Worm (Caenorhabditis elegans) whole organism, L3 larva: Measurements from ENCODE around the gene tnc-2.

Source experiments
- aly-2 ChIP-seq: fragments of 150-350 bp; optimal IDR thresholded peaks from 2 replicates; lab custom pipeline; 2014; ENCODE audit warnings: missing biosample characterization, missing genetic modification characterization
- ama-1 ChIP-seq: fragments of 150-350 bp; optimal IDR thresholded peaks from 2 replicates; lab custom pipeline; 2018
- ceh-16 ChIP-seq: sonication (generic microtip); optimal IDR thresholded peaks from 2 replicates; lab custom pipeline; 2017; ENCODE audit warnings: missing biosample characterization, missing genetic modification characterization
- ceh-28 ChIP-seq: fragments of 150-350 bp; optimal IDR thresholded peaks from 2 replicates; lab custom pipeline; 2014; ENCODE audit warnings: missing biosample characterization, missing genetic modification reagents, missing genetic modification characterization
- ceh-82 ChIP-seq: fragments of 150-350 bp; optimal IDR thresholded peaks from 2 replicates; lab custom pipeline; 2014; ENCODE audit warnings: missing biosample characterization, missing genetic modification characterization
- ceh-9 ChIP-seq: sonication (generic microtip); optimal IDR thresholded peaks from 2 replicates; lab custom pipeline; 2018; ENCODE audit warnings: missing biosample characterization, missing genetic modification characterization
- egl-27 ChIP-seq: sonication (generic microtip); optimal IDR thresholded peaks from 4 replicates; lab custom pipeline; 2017; ENCODE audit warnings: missing biosample characterization, missing genetic modification reagents, missing genetic modification characterization
- egl-5 ChIP-seq: fragments of 150-350 bp; optimal IDR thresholded peaks from 2 replicates; lab custom pipeline; 2017; ENCODE audit warnings: missing biosample characterization, missing genetic modification reagents, missing genetic modification characterization, inconsistent platforms
- elt-1 ChIP-seq: fragments of 150-350 bp; optimal IDR thresholded peaks from 2 replicates; lab custom pipeline; 2014; ENCODE audit warnings: missing biosample characterization, missing genetic modification characterization
- elt-2 ChIP-seq: sonication (generic microtip); optimal IDR thresholded peaks from 2 replicates; lab custom pipeline; 2016; ENCODE audit warnings: missing genetic modification reagents, mild to moderate bottlenecking, missing genetic modification characterization, missing compliant biosample characterization
- elt-3 ChIP-seq, 3 experiments: fragments of 150-350 bp in 1 of 3; sonication (generic microtip) in 2 of 3; optimal IDR thresholded peaks; 2 replicates in 2 of 3; 4 replicates in 1 of 3; lab custom pipeline; 2014 to 2017; ENCODE audit warnings: missing biosample characterization in 3 of 3, missing genetic modification characterization in 3 of 3
- eor-1 ChIP-seq, 2 experiments: fragments of 150-350 bp; optimal IDR thresholded peaks; 2 replicates each; lab custom pipeline; 2014 to 2018; ENCODE audit warnings: missing biosample characterization in 2 of 2, missing genetic modification characterization in 2 of 2
- fkh-10 ChIP-seq: sonication (generic microtip); optimal IDR thresholded peaks from 2 replicates; lab custom pipeline; 2017; ENCODE audit warnings: missing biosample characterization, missing genetic modification reagents, missing genetic modification characterization
- hmg-11 ChIP-seq: sonication (generic microtip); optimal IDR thresholded peaks from 2 replicates; lab custom pipeline; 2016; ENCODE audit warnings: missing genetic modification characterization, missing compliant biosample characterization
- jun-1 ChIP-seq: fragments of 150-350 bp; optimal IDR thresholded peaks from 2 replicates; lab custom pipeline; 2014; ENCODE audit warnings: missing biosample characterization, missing genetic modification reagents, missing genetic modification characterization
- lin-15B ChIP-seq: fragments of 150-350 bp; optimal IDR thresholded peaks from 2 replicates; lab custom pipeline; 2014; ENCODE audit warnings: missing biosample characterization, missing genetic modification characterization
- lin-39 ChIP-seq: fragments of 150-350 bp; optimal IDR thresholded peaks from 2 replicates; lab custom pipeline; 2018; ENCODE audit warnings: missing biosample characterization, missing genetic modification reagents, missing genetic modification characterization
- lsy-12 ChIP-seq: sonication (generic microtip); optimal IDR thresholded peaks from 2 replicates; lab custom pipeline; 2016; ENCODE audit warnings: mild to moderate bottlenecking, missing genetic modification characterization, missing compliant biosample characterization
- mdl-1 ChIP-seq: fragments of 150-350 bp; optimal IDR thresholded peaks from 2 replicates; lab custom pipeline; 2014; ENCODE audit warnings: missing biosample characterization, missing genetic modification characterization
- mml-1 ChIP-seq: fragments of 150-350 bp; sonication (generic microtip); optimal IDR thresholded peaks from 3 replicates; lab custom pipeline; 2014; ENCODE audit warnings: missing biosample characterization, missing genetic modification characterization
- nfya-1 ChIP-seq: sonication (generic microtip); optimal IDR thresholded peaks from 2 replicates; lab custom pipeline; 2017; ENCODE audit warnings: missing genetic modification characterization, mild to moderate bottlenecking, missing compliant biosample characterization, antibody characterized with exemption, moderate library complexity; ENCODE audit not compliant: insufficient read depth
- nhr-11 ChIP-seq: fragments of 150-350 bp; optimal IDR thresholded peaks from 2 replicates; lab custom pipeline; 2014; ENCODE audit warnings: missing biosample characterization, missing genetic modification characterization
- nhr-12 ChIP-seq: fragments of 150-350 bp; optimal IDR thresholded peaks from 2 replicates; lab custom pipeline; 2014; ENCODE audit warnings: missing biosample characterization, missing genetic modification characterization
- nhr-23 ChIP-seq: fragments of 150-350 bp; optimal IDR thresholded peaks from 2 replicates; lab custom pipeline; 2014; ENCODE audit warnings: missing biosample characterization, missing genetic modification reagents, missing genetic modification characterization
- nhr-237 ChIP-seq: fragments of 150-350 bp; optimal IDR thresholded peaks from 2 replicates; lab custom pipeline; 2014; ENCODE audit warnings: missing biosample characterization, missing genetic modification characterization
- nhr-25 ChIP-seq: sonication (generic microtip); optimal IDR thresholded peaks from 2 replicates; lab custom pipeline; 2017; ENCODE audit warnings: missing biosample characterization, missing genetic modification characterization
- nhr-28 ChIP-seq: fragments of 150-350 bp; optimal IDR thresholded peaks from 2 replicates; lab custom pipeline; 2014; ENCODE audit warnings: missing biosample characterization, missing genetic modification characterization
- nhr-43 ChIP-seq: sonication (generic microtip); optimal IDR thresholded peaks from 2 replicates; lab custom pipeline; 2016; ENCODE audit warnings: mild to moderate bottlenecking, missing genetic modification characterization, missing compliant biosample characterization; ENCODE audit not compliant: poor library complexity, severe bottlenecking
- nhr-67 ChIP-seq: fragments of 150-350 bp; optimal IDR thresholded peaks from 2 replicates; lab custom pipeline; 2014; ENCODE audit warnings: missing biosample characterization, missing genetic modification characterization
- nhr-77 ChIP-seq: fragments of 150-350 bp; optimal IDR thresholded peaks from 2 replicates; lab custom pipeline; 2014; ENCODE audit warnings: missing biosample characterization, missing genetic modification characterization
- pqm-1 ChIP-seq: fragments of 150-350 bp; optimal IDR thresholded peaks from 2 replicates; lab custom pipeline; 2017; ENCODE audit warnings: missing biosample characterization, missing genetic modification characterization, inconsistent platforms
- sea-2 ChIP-seq: fragments of 150-350 bp; sonication (generic microtip); optimal IDR thresholded peaks from 4 replicates; lab custom pipeline; 2014; ENCODE audit warnings: missing biosample characterization, missing genetic modification reagents, missing genetic modification characterization
- skn-1 ChIP-seq: fragments of 150-350 bp; optimal IDR thresholded peaks from 2 replicates; lab custom pipeline; 2014; ENCODE audit warnings: missing biosample characterization, missing genetic modification characterization
- snpc-4 ChIP-seq: fragments of 150-350 bp; optimal IDR thresholded peaks from 2 replicates; lab custom pipeline; 2014; ENCODE audit warnings: missing biosample characterization, missing genetic modification characterization
- tbx-2 ChIP-seq: sonication (generic microtip); optimal IDR thresholded peaks from 2 replicates; lab custom pipeline; 2016; ENCODE audit warnings: mild to moderate bottlenecking, missing genetic modification characterization, missing compliant biosample characterization
- unc-39 ChIP-seq: sonication (generic microtip); optimal IDR thresholded peaks from 4 replicates; lab custom pipeline; 2017; ENCODE audit warnings: missing biosample characterization, missing genetic modification characterization
- unc-62 ChIP-seq: fragments of 150-350 bp; sonication (generic microtip); optimal IDR thresholded peaks from 4 replicates; lab custom pipeline; 2014; ENCODE audit warnings: missing biosample characterization, missing genetic modification reagents, missing genetic modification characterization
- zag-1 ChIP-seq: fragments of 150-350 bp; optimal IDR thresholded peaks from 2 replicates; lab custom pipeline; 2014; ENCODE audit warnings: missing biosample characterization, missing genetic modification characterization
- ztf-11 ChIP-seq: fragments of 150-350 bp; optimal IDR thresholded peaks from 2 replicates; lab custom pipeline; 2014; ENCODE audit warnings: missing biosample characterization, missing genetic modification characterization

The tnc-2 gene

ce11 chrII:10466552-10466951 lies at the start of gene tnc-2:
tnc-2 (plus strand) TSS chrII:10466852.
- TF ChIP-seq lin-39 (no peak), eor-1 (tag; optimal IDR thresholded peaks at IDR 0.05; lab: Kevin White, UChicago) (no peak), nhr-67 (tag; lab: Kevin White, UChicago) (no peak), egl-27 (tag; lab: Kevin White, UChicago) (no peak), pqm-1 (tag; lab: Kevin White, UChicago) (no peak), elt-3 (tag; optimal IDR thresholded peaks at IDR 0.05; lab: Kevin White, UChicago) (no peak), snpc-4 (no peak), tbx-2 (no peak), ceh-16 (tag; lab: Kevin White, UChicago) (no peak), ama-1 (no peak), nhr-12 (no peak), nhr-28 (tag; lab: Kevin White, UChicago) (no peak), egl-5 (no peak), nfya-1 (tag; lab: Kevin White, UChicago) (no peak), nhr-237 (tag; lab: Kevin White, UChicago) (no peak), zag-1 (tag; lab: Kevin White, UChicago) (no peak)

ce11 chrII:10421941-10422340 lies 44.7 kb upstream of the tnc-2 start, which contains the start of gene frpr-21:
frpr-21 (minus strand) TSS chrII:10422041.
- TF ChIP-seq eor-1 (tag; optimal IDR thresholded peaks at IDR 0.05; lab: Kevin White, UChicago): no peak
- TF ChIP-seq mml-1 (tag; lab: Kevin White, UChicago): no peak
- no peak for TF ChIP-seq elt-1 (tag; lab: Kevin White, UChicago)
- no peak for TF ChIP-seq nhr-237 (tag; lab: Kevin White, UChicago)
- no peak for TF ChIP-seq elt-3 (tag; optimal IDR thresholded peaks at IDR 0.05; lab: Kevin White, UChicago)
- no peak for TF ChIP-seq nhr-23 (tag; lab: Kevin White, UChicago)
- no peak for TF ChIP-seq fkh-10 (GFP tag; lab: Kevin White, UChicago)
- no peak for TF ChIP-seq tbx-2
- no peak for TF ChIP-seq ceh-28
- no peak for TF ChIP-seq jun-1 (tag; lab: Kevin White, UChicago)
- no peak for TF ChIP-seq ceh-82
- no peak for TF ChIP-seq zag-1 (tag; lab: Kevin White, UChicago)
- TF ChIP-seq egl-5: no peak
- no peak for TF ChIP-seq elt-2 (tag; lab: Kevin White, UChicago)
- no peak for TF ChIP-seq nhr-12
- no peak for TF ChIP-seq nhr-77 (tag; lab: Kevin White, UChicago)
- TF ChIP-seq nhr-43 (tag; lab: Kevin White, UChicago): no peak
- TF ChIP-seq lsy-12 (tag; lab: Kevin White, UChicago): no peak

- TF ChIP-seq skn-1 (tag; lab: Kevin White, UChicago) (no peak), ceh-16 (tag; lab: Kevin White, UChicago) (no peak), ceh-9 (no peak), egl-5 (no peak), eor-1 (tag; optimal IDR thresholded peaks at IDR 0.05; lab: Kevin White, UChicago) (no peak)
Observed at ce11 chrII:10435836-10436235, 30.8 kb upstream of the tnc-2 start, which contains the start of gene cut-4. cut-4 (plus strand) TSS chrII:10436136.

- TF ChIP-seq unc-39 (tag; lab: Kevin White, UChicago) (no peak), nhr-43 (tag; lab: Kevin White, UChicago) (no peak), mdl-1 (tag; lab: Kevin White, UChicago) (no peak), jun-1 (tag; lab: Kevin White, UChicago) (no peak), lin-15B (tag; lab: Kevin White, UChicago) (no peak), nhr-11 (tag; lab: Kevin White, UChicago) (no peak), nhr-23 (tag; lab: Kevin White, UChicago) (no peak), nhr-25 (tag; lab: Kevin White, UChicago) (no peak), sea-2 (GFP tag; lab: Kevin White, UChicago) (no peak)
Observed at ce11 chrII:10437840-10438239, 28.8 kb upstream of the tnc-2 start.

- TF ChIP-seq nhr-11 (tag; lab: Kevin White, UChicago) (no peak), mml-1 (tag; lab: Kevin White, UChicago) (no peak), hmg-11 (no peak), unc-39 (tag; lab: Kevin White, UChicago) (no peak), fkh-10 (GFP tag; lab: Kevin White, UChicago) (no peak), nfya-1 (tag; lab: Kevin White, UChicago) (no peak), nhr-77 (tag; lab: Kevin White, UChicago) (no peak), unc-62 (GFP tag; lab: Kevin White, UChicago) (no peak), ztf-11 (tag; lab: Kevin White, UChicago) (no peak), pqm-1 (tag; lab: Kevin White, UChicago) (no peak), aly-2 (tag; lab: Kevin White, UChicago) (no peak), elt-1 (tag; lab: Kevin White, UChicago) (no peak), tbx-2 (no peak)
Observed at ce11 chrII:10439976-10440375, 26.7 kb upstream of the tnc-2 start, which contains the start of gene E04D5.4. E04D5.4 (plus strand) TSS chrII:10440276.
